Worm (Caenorhabditis elegans) whole organism, L2 larva: ENCODE measurements around the gene ugt-47.

Source experiments
- F13H6.1 ChIP-seq: sonication (generic microtip); optimal IDR thresholded peaks from 2 replicates; lab custom pipeline; 2016; ENCODE audit warnings: missing genetic modification characterization, missing compliant biosample characterization
- R02D3.7 ChIP-seq: fragments of 150-350 bp; optimal IDR thresholded peaks from 2 replicates; lab custom pipeline; 2014; ENCODE audit warnings: missing biosample characterization, missing genetic modification characterization
- Y55F3AM.14 ChIP-seq: fragments of 200-800 bp; sonication (Bioruptor generic); optimal IDR thresholded peaks from 2 replicates; lab custom pipeline; 2018; ENCODE audit warnings: mild to moderate bottlenecking, missing genetic modification characterization, missing compliant biosample characterization
- alr-1 ChIP-seq: fragments of 150-350 bp; optimal IDR thresholded peaks from 2 replicates; lab custom pipeline; 2014; ENCODE audit warnings: missing biosample characterization, missing genetic modification characterization
- aly-2 ChIP-seq: fragments of 150-350 bp; optimal IDR thresholded peaks from 2 replicates; lab custom pipeline; 2014; ENCODE audit warnings: missing biosample characterization, missing genetic modification characterization
- ceh-16 ChIP-seq: fragments of 150-350 bp; optimal IDR thresholded peaks from 2 replicates; lab custom pipeline; 2014; ENCODE audit warnings: missing biosample characterization, missing genetic modification characterization
- ceh-82 ChIP-seq: fragments of 150-350 bp; optimal IDR thresholded peaks from 2 replicates; lab custom pipeline; 2014; ENCODE audit warnings: missing biosample characterization, missing genetic modification characterization
- crh-2 ChIP-seq: sonication (generic microtip); optimal IDR thresholded peaks from 2 replicates; lab custom pipeline; 2017; ENCODE audit warnings: missing biosample characterization, missing genetic modification characterization
- dmd-4 ChIP-seq: sonication (generic microtip); optimal IDR thresholded peaks from 2 replicates; lab custom pipeline; 2017; ENCODE audit warnings: missing biosample characterization, missing genetic modification characterization
- egl-27 ChIP-seq: sonication (generic microtip); optimal IDR thresholded peaks from 3 replicates; lab custom pipeline; 2017; ENCODE audit warnings: missing biosample characterization, missing genetic modification reagents, missing genetic modification characterization
- elt-1 ChIP-seq: fragments of 150-350 bp; optimal IDR thresholded peaks from 2 replicates; lab custom pipeline; 2014; ENCODE audit warnings: missing biosample characterization, missing genetic modification characterization
- elt-3 ChIP-seq: sonication (generic microtip); optimal IDR thresholded peaks from 2 replicates; lab custom pipeline; 2017; ENCODE audit warnings: missing biosample characterization, missing genetic modification characterization
- fos-1 ChIP-seq: fragments of 150-350 bp; optimal IDR thresholded peaks from 2 replicates; lab custom pipeline; 2014; ENCODE audit warnings: missing biosample characterization, missing genetic modification characterization
- lin-11 ChIP-seq: fragments of 150-350 bp; sonication (generic microtip); optimal IDR thresholded peaks from 2 replicates; lab custom pipeline; 2014; ENCODE audit warnings: missing biosample characterization, missing genetic modification characterization, inconsistent platforms, mixed read lengths
- lin-13 ChIP-seq: fragments of 150-350 bp; optimal IDR thresholded peaks from 2 replicates; lab custom pipeline; 2014; ENCODE audit warnings: missing biosample characterization, missing genetic modification reagents, missing genetic modification characterization
- mbf-1 ChIP-seq: sonication (generic microtip); optimal IDR thresholded peaks from 2 replicates; lab custom pipeline; 2017; ENCODE audit warnings: missing biosample characterization, missing genetic modification characterization
- nhr-11 ChIP-seq: fragments of 150-350 bp; optimal IDR thresholded peaks from 2 replicates; lab custom pipeline; 2014; ENCODE audit warnings: missing biosample characterization, missing genetic modification characterization
- nhr-12 ChIP-seq: fragments of 150-350 bp; optimal IDR thresholded peaks from 2 replicates; lab custom pipeline; 2014; ENCODE audit warnings: missing biosample characterization, missing genetic modification characterization
- nhr-129 ChIP-seq: fragments of 150-350 bp; optimal IDR thresholded peaks from 2 replicates; lab custom pipeline; 2014; ENCODE audit warnings: missing biosample characterization, missing genetic modification characterization
- nhr-23 ChIP-seq: fragments of 150-350 bp; optimal IDR thresholded peaks from 2 replicates; lab custom pipeline; 2014; ENCODE audit warnings: missing biosample characterization, missing genetic modification reagents, missing genetic modification characterization
- nhr-237 ChIP-seq: fragments of 150-350 bp; optimal IDR thresholded peaks from 2 replicates; lab custom pipeline; 2014; ENCODE audit warnings: missing biosample characterization, missing genetic modification characterization
- nhr-25 ChIP-seq: fragments of 150-350 bp; sonication (generic microtip); optimal IDR thresholded peaks from 3 replicates; lab custom pipeline; 2014; ENCODE audit warnings: missing biosample characterization, missing genetic modification characterization
- nhr-6 ChIP-seq: fragments of 150-350 bp; optimal IDR thresholded peaks from 2 replicates; lab custom pipeline; 2014; ENCODE audit warnings: missing biosample characterization, missing genetic modification characterization
- nhr-77 ChIP-seq: fragments of 150-350 bp; optimal IDR thresholded peaks from 2 replicates; lab custom pipeline; 2014; ENCODE audit warnings: missing biosample characterization, missing genetic modification characterization
- peb-1 ChIP-seq: fragments of 150-350 bp; optimal IDR thresholded peaks from 2 replicates; lab custom pipeline; 2014; ENCODE audit warnings: missing biosample characterization, missing genetic modification characterization
- sem-4 ChIP-seq: fragments of 150-350 bp; optimal IDR thresholded peaks from 2 replicates; lab custom pipeline; 2014; ENCODE audit warnings: missing biosample characterization, missing genetic modification reagents, missing genetic modification characterization
- skn-1 ChIP-seq: sonication (generic microtip); optimal IDR thresholded peaks from 2 replicates; lab custom pipeline; 2017; ENCODE audit warnings: missing biosample characterization, missing genetic modification characterization
- sma-3 ChIP-seq: sonication (generic microtip); optimal IDR thresholded peaks from 2 replicates; lab custom pipeline; 2016; ENCODE audit warnings: missing genetic modification reagents, missing genetic modification characterization, missing compliant biosample characterization
- sma-9 ChIP-seq, 2 experiments: fragments of 150-350 bp in 1 of 2; sonication (generic microtip) in 1 of 2; optimal IDR thresholded peaks; 2 replicates each; lab custom pipeline; 2014 to 2016; ENCODE audit warnings: missing genetic modification characterization in 2 of 2, mild to moderate bottlenecking in 1 of 2, missing biosample characterization in 1 of 2, missing compliant biosample characterization in 1 of 2, missing genetic modification reagents in 1 of 2, moderate library complexity in 1 of 2
- snpc-4 ChIP-seq: fragments of 150-350 bp; optimal IDR thresholded peaks from 2 replicates; lab custom pipeline; 2014; ENCODE audit warnings: missing biosample characterization, missing genetic modification characterization
- zag-1 ChIP-seq: fragments of 150-350 bp; optimal IDR thresholded peaks from 2 replicates; lab custom pipeline; 2014; ENCODE audit warnings: missing biosample characterization, missing genetic modification characterization
- ztf-11 ChIP-seq: sonication (generic microtip); optimal IDR thresholded peaks from 2 replicates; lab custom pipeline; 2017; ENCODE audit warnings: missing biosample characterization, missing genetic modification characterization
- ztf-4 ChIP-seq: fragments of 150-350 bp; optimal IDR thresholded peaks from 2 replicates; lab custom pipeline; 2014; ENCODE audit warnings: missing biosample characterization, missing genetic modification characterization

The ugt-47 gene

DNA sequence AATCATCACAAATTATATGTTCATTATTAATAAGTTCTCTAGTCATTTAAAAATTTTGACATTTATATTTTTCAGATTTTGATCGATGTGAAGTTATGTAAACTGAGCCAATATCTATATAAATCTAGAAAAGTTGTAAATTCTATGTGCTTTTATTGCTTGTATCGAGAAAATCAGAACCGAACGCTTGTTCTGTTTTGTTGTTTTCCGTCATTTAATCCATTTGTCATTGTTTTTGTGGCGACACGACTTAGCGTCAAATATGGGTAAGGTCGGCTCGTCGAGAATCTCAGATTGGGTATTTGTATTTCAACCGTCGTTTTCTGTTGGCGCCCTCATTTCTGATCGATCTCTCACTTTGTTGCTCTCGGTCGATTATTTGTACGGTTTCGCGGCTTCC is 15.9 kb upstream of the ugt-47 start, which contains the start of gene cht-5:
Gene cht-5 (plus strand): TSS at position 301 of the 400 bp plus-strand sequence.
- TF ChIP-seq lin-13 (GFP tag; lab: Kevin White, UChicago), result no peak
- no peak for TF ChIP-seq dmd-4
- no peak for TF ChIP-seq peb-1 (tag; lab: Kevin White, UChicago)
- TF ChIP-seq nhr-129 (tag; lab: Kevin White, UChicago), result no peak
- TF ChIP-seq ztf-11 (tag; lab: Kevin White, UChicago), result no peak
- TF ChIP-seq nhr-12 (tag; lab: Kevin White, UChicago), result no peak
- no peak for TF ChIP-seq Y55F3AM.14
- TF ChIP-seq zag-1 (tag; lab: Kevin White, UChicago), result no peak
- no peak for TF ChIP-seq lin-11 (tag; lab: Kevin White, UChicago)
- TF ChIP-seq nhr-11 (tag; lab: Kevin White, UChicago), result no peak
- TF ChIP-seq, all 48 proteins: peak for 0

DNA sequence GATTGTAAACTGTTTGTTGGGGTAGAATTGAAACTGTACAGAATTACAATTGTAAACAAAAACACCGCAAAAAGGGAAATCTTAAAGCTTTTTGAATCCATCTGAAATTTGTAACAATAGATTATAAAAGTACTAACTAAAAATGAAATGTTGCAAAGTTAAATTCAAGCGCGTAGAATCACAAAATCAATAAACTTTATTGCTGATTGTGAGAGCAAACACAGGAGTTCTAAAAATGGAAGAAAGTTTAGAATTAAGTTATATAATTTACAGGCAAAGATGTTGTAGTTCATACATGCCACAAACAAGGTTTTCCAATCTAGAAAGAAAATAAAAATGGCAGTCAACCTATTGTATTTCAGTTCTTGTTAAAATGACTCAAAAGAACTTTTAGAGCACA is 13.8 kb upstream of the ugt-47 start, which contains the start of gene C08B6.3:
Gene C08B6.3 (minus strand): TSS at position 101 of the 400 bp plus-strand sequence.
- TF ChIP-seq ceh-16 (tag; lab: Kevin White, UChicago) (no peak), sma-3 (no peak), elt-1 (no peak), aly-2 (tag; lab: Kevin White, UChicago) (no peak), nhr-12 (tag; lab: Kevin White, UChicago) (no peak), elt-3 (tag; lab: Kevin White, UChicago) (no peak), crh-2 (tag; lab: Kevin White, UChicago) (no peak), alr-1 (no peak)

DNA sequence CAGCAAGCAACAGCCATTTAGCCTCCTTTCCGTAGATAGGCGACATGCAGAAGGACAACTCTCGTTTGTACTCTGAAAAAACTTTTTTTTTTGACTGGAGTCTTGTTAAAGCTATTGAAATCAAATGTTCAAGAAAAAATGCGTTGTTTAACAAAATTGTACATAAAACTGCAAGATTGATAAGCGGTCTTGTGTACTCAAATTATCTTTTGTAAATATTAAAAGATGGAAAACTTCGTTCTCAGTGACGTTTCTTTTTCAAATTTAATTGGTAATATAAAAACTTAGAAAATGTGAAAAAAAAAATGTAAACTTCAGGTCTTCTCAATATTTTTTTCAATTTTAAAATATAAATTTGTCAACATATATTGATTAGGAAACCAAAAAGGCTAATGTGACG is 12.7 kb upstream of the ugt-47 start:
- TF ChIP-seq nhr-25 (no peak), fos-1 (tag; lab: Kevin White, UChicago) (peak; percentile 24)

DNA sequence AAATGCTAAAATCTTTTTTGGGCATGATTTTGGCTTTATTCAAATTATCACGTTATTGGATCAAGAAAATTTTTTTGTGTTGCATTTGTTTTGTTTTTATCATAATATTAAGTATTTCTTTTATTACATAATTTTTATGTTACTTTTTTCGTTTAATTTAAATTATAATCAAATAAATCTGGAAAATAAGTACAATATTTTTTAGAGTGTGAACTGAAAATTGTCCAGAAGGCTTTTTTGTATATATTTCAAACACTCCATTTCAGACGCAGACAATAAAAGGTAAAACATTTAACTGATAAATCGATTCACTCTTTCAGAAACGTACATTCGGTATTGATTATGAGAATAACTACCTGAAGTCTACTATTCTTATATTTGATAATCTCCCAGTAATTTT is 8.9 kb upstream of the ugt-47 start, which contains the start of gene C08B6.11:
Gene C08B6.11 (plus strand): TSS at position 301 of the 400 bp plus-strand sequence.
- TF ChIP-seq egl-27 (tag; lab: Kevin White, UChicago), result no peak
- TF ChIP-seq, all 48 proteins: peak for 0

DNA sequence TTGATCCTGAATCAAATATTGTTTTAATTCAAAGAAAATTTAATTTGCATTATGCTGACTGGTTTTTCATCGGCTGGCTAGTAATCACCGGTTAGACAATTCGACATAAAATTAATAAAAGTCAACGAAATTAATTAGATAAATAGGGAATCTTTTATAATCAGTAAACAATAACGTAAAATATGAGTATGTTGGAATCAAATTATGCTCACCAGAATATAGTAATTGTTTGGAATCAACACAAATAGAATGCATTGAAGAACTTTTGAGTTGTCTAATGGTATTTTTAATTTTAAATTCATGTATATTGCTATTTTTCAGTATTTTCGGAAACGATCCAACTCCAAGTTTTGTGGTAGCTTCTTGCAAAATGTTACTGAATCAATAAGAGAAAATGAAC is 7.0 kb upstream of the ugt-47 start, which contains the start of gene C08B6.2:
Gene C08B6.2 (plus strand): TSS at position 301 of the 400 bp plus-strand sequence.
- TF ChIP-seq dmd-4 (no peak), F13H6.1 (tag; lab: Kevin White, UChicago) (no peak), ceh-82 (tag; lab: Kevin White, UChicago) (no peak), nhr-23 (no peak), ceh-16 (tag; lab: Kevin White, UChicago) (no peak), nhr-129 (tag; lab: Kevin White, UChicago) (no peak), egl-27 (tag; lab: Kevin White, UChicago) (no peak), nhr-77 (tag; lab: Kevin White, UChicago) (no peak), skn-1 (tag; lab: Kevin White, UChicago) (no peak), R02D3.7 (tag; lab: Kevin White, UChicago) (no peak), sma-3 (no peak), elt-3 (tag; lab: Kevin White, UChicago) (no peak), ztf-11 (tag; lab: Kevin White, UChicago) (no peak), nhr-237 (tag; lab: Kevin White, UChicago) (no peak), mbf-1 (tag; lab: Kevin White, UChicago) (no peak), nhr-12 (tag; lab: Kevin White, UChicago) (no peak)

DNA sequence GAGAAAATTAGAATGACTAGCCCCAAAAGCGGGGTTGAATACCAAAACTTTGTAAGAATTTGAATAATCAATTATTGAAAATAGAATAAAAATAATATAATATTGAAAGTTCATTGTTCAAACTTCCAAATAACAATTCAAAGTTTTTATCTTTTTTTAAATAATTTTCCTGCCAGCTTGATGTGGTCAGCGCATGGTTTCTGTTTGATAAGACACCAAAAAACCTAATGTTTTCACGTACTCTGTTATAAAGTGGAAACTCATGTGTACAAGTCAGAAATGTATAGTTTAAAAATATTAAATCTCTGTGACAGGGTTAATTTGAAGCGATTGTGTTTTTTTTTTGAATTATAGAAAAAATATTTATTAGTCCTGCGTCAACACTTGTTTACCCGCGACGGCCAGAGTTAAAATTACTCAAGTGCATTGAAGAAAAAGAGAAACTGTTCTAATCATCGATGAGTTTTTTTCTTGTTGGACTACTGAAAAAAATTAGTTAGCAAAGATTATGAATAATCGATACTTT is 6.5 kb upstream of the ugt-47 start, which contains the start of gene ugt-17:
Gene ugt-17 (minus strand): TSS at position 180 of the 526 bp plus-strand sequence.
- peak; percentile 10 for TF ChIP-seq crh-2 (tag; lab: Kevin White, UChicago)
- TF ChIP-seq sma-9 (GFP tag; optimal IDR thresholded peaks at IDR 0.05; lab: Kevin White, UChicago), result peak; percentile 54
- TF ChIP-seq sma-9 (tag; optimal IDR thresholded peaks at IDR 0.05; lab: Kevin White, UChicago), result no peak
- TF ChIP-seq nhr-11 (tag; lab: Kevin White, UChicago), result no peak
- no peak for TF ChIP-seq dmd-4
- peak; percentile 67 for TF ChIP-seq fos-1 (tag; lab: Kevin White, UChicago)

DNA sequence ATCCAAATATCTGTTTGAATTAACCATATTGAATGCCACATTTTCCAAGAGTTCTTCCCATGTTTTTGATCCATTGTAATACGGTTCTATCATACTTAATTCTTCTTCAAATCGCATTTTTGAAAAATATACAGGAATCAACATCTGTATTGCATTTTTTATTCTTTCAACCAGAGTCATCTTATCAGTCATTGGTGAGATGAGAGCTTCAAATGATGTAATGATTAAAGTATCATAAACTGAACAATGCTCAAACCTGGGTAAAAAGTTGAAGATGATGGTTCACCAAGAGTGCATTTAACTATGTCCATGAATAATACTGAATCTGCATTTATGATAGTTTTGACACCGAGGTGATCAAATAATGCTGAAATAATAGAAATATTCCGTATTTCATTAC is 5.4 kb upstream of the ugt-47 start:
- no peak for TF ChIP-seq nhr-77 (tag; lab: Kevin White, UChicago)
- TF ChIP-seq peb-1 (tag; lab: Kevin White, UChicago), result no peak
- TF ChIP-seq nhr-129 (tag; lab: Kevin White, UChicago), result peak; percentile 62
- no peak for TF ChIP-seq snpc-4 (tag; lab: Kevin White, UChicago)
- no peak for TF ChIP-seq ztf-4 (tag; lab: Kevin White, UChicago)
- TF ChIP-seq fos-1 (tag; lab: Kevin White, UChicago), result peak; percentile 16
- no peak for TF ChIP-seq alr-1
- TF ChIP-seq nhr-6, result no peak
- no peak for TF ChIP-seq elt-1
- no peak for TF ChIP-seq nhr-12 (tag; lab: Kevin White, UChicago)
- no peak for TF ChIP-seq sem-4 (tag; lab: Kevin White, UChicago)
- TF ChIP-seq, all 48 proteins: peak for 2
